ENCODE assay signal across 4 fruit fly cellular contexts in genomic region chr3L:6188995-6189927, dm6.
TF ChIP-seq lines count a peak whose summit lies in the region.

Gene D19A, minus strand, starts transcription at chr3L:6189123.
Gene CG7386, plus strand, starts transcription at chr3L:6189745.

TF ChIP-seq in whole organism, adult, 20 proteins besides CTCF, POLR2A, EP300 and RAD21 (continued from another document):
- TF ChIP-seq CG11617 (GFP tag; optimal IDR thresholded peaks at IDR 0.05; lab: Kevin White, UChicago) = peak; percentile 61
- peak; percentile 70 for TF ChIP-seq CG33017 (tag; optimal IDR thresholded peaks at IDR 0.05; lab: Kevin White, UChicago)

TF ChIP-seq in whole organism, embryonic, 481 proteins besides CTCF, POLR2A, EP300 and RAD21 (continued from another document and continues in another):
- no peak for TF ChIP-seq Lhr (GFP tag; optimal IDR thresholded peaks at IDR 0.05; lab: Kevin White, UChicago)
- no peak for TF ChIP-seq dimm (GFP tag; IDR thresholded peaks at IDR 0.05; lab: Robert Waterston, UW)
- no peak for TF ChIP-seq CG2875 (GFP tag; optimal IDR thresholded peaks at IDR 0.05; lab: Kevin White, UChicago)
- TF ChIP-seq bbx (GFP tag; IDR thresholded peaks at IDR 0.05; lab: Robert Waterston, UW; ENCODE audit: partially characterized antibody) = 0 out of 2 replicates have a peak, but pooled peaks have one; percentile 36
- no peak for TF ChIP-seq CrebB (tag; optimal IDR thresholded peaks at IDR 0.05; lab: Kevin White, UChicago)
- TF ChIP-seq vnd (GFP tag; IDR thresholded peaks at IDR 0.05; lab: Robert Waterston, UW; ENCODE audit: partially characterized antibody) = no peak
- TF ChIP-seq Hand (GFP tag; optimal IDR thresholded peaks at IDR 0.05; lab: Kevin White, UChicago) = no peak
- peak; percentile 100 for TF ChIP-seq CG12155 (GFP tag; optimal IDR thresholded peaks at IDR 0.05; lab: Kevin White, UChicago)
- TF ChIP-seq danr (GFP tag; IDR thresholded peaks at IDR 0.05; lab: Robert Waterston, UW) = no peak
- TF ChIP-seq CG2202 (tag; optimal IDR thresholded peaks at IDR 0.05; lab: Kevin White, UChicago) = no peak
- TF ChIP-seq repo (GFP tag; optimal IDR thresholded peaks at IDR 0.05; lab: Kevin White, UChicago) = peak; percentile 6
- TF ChIP-seq psq (GFP tag; optimal IDR thresholded peaks at IDR 0.05; lab: Kevin White, UChicago) = no peak
- peak; percentile 66 for TF ChIP-seq CG13624 (GFP tag; optimal IDR thresholded peaks at IDR 0.05; lab: Kevin White, UChicago)
- no peak for TF ChIP-seq usp (GFP tag; optimal IDR thresholded peaks at IDR 0.05; lab: Kevin White, UChicago)
- TF ChIP-seq Oli (tag; optimal IDR thresholded peaks at IDR 0.05; lab: Kevin White, UChicago) = peak; percentile 11
- TF ChIP-seq hth (optimal IDR thresholded peaks at IDR 0.05; lab: Kevin White, UChicago) = no peak
- no peak for TF ChIP-seq Deaf1 (tag; optimal IDR thresholded peaks at IDR 0.05; lab: Kevin White, UChicago)
- no peak for TF ChIP-seq CG6683 (GFP tag; optimal IDR thresholded peaks at IDR 0.05; lab: Kevin White, UChicago)
- no peak for TF ChIP-seq eyg (GFP tag; optimal IDR thresholded peaks at IDR 0.05; lab: Kevin White, UChicago)
- peak; percentile 16 for TF ChIP-seq CG11723 (GFP tag; optimal IDR thresholded peaks at IDR 0.05; lab: Kevin White, UChicago)
- TF ChIP-seq CG10543 (GFP tag; optimal IDR thresholded peaks at IDR 0.05; lab: Kevin White, UChicago) = peak; percentile 48
- TF ChIP-seq MTF-1 (GFP tag; optimal IDR thresholded peaks at IDR 0.05; lab: Kevin White, UChicago; ENCODE audit: borderline replicate concordance) = peak; percentile 8
- no peak for TF ChIP-seq CG15073 (GFP tag; optimal IDR thresholded peaks at IDR 0.05; lab: Kevin White, UChicago)
- TF ChIP-seq CG2678 (tag; optimal IDR thresholded peaks at IDR 0.05; lab: Kevin White, UChicago) = peak; percentile 71
- TF ChIP-seq B-H2 (GFP tag; optimal IDR thresholded peaks at IDR 0.05; lab: Kevin White, UChicago) = peak; percentile 54
- peak; percentile 3 for TF ChIP-seq zen (tag; optimal IDR thresholded peaks at IDR 0.05; lab: Kevin White, UChicago)
- TF ChIP-seq CG1832 (GFP tag; optimal IDR thresholded peaks at IDR 0.05; lab: Kevin White, UChicago) = no peak
- TF ChIP-seq CG18619 (GFP tag; optimal IDR thresholded peaks at IDR 0.05; lab: Kevin White, UChicago) = peak; percentile 12
- TF ChIP-seq Adf1 (GFP tag; IDR thresholded peaks at IDR 0.05; lab: Robert Waterston, UW) = no peak
- TF ChIP-seq pita (GFP tag; optimal IDR thresholded peaks at IDR 0.05; lab: Kevin White, UChicago) = no peak
- peak; percentile 43 for TF ChIP-seq CG18599 (GFP tag; optimal IDR thresholded peaks at IDR 0.05; lab: Kevin White, UChicago)
- TF ChIP-seq pb (GFP tag; optimal IDR thresholded peaks at IDR 0.05; lab: Kevin White, UChicago) = peak; percentile 46
- peak; percentile 47 for TF ChIP-seq CG14050 (GFP tag; IDR thresholded peaks at IDR 0.05; lab: Robert Waterston, UW)
- TF ChIP-seq NFAT (GFP tag; IDR thresholded peaks at IDR 0.05; lab: Robert Waterston, UW) = peak; percentile 75
- no peak for TF ChIP-seq dm (GFP tag; optimal IDR thresholded peaks at IDR 0.05; lab: Kevin White, UChicago)
- TF ChIP-seq lola (GFP tag; optimal IDR thresholded peaks at IDR 0.05; lab: Kevin White, UChicago) = peak in 1 of 3 experiments; percentile 15
- 0 out of 3 replicates have a peak, but pooled peaks have one; percentile 8 for TF ChIP-seq sr (GFP tag; IDR thresholded peaks at IDR 0.05; lab: Robert Waterston, UW)
- TF ChIP-seq CG4404 (GFP tag; IDR thresholded peaks at IDR 0.05; lab: Robert Waterston, UW) = no peak
- peak; percentile 59 for TF ChIP-seq zfh2 (GFP tag; optimal IDR thresholded peaks at IDR 0.05; lab: Kevin White, UChicago)
- TF ChIP-seq Optix (GFP tag; IDR thresholded peaks at IDR 0.05; lab: Robert Waterston, UW) = peak; percentile 61
- TF ChIP-seq tin (GFP tag; optimal IDR thresholded peaks at IDR 0.05; lab: Kevin White, UChicago) = peak; percentile 43
- TF ChIP-seq CG17328 (GFP tag; IDR thresholded peaks at IDR 0.05; lab: Robert Waterston, UW) = peak; percentile 54
- TF ChIP-seq CG12299 (tag; optimal IDR thresholded peaks at IDR 0.05; lab: Kevin White, UChicago) = no peak

TF ChIP-seq in whole organism, prepupa, 60 proteins besides CTCF, POLR2A, EP300 and RAD21 (continued from another document):
- peak; percentile 32 for TF ChIP-seq CG8632 (GFP tag; optimal IDR thresholded peaks at IDR 0.05; lab: Kevin White, UChicago)
- peak; percentile 50 for TF ChIP-seq CG15336 (GFP tag; IDR thresholded peaks at IDR 0.05; lab: Robert Waterston, UW)
- peak; percentile 42 for TF ChIP-seq Gug (GFP tag; IDR thresholded peaks at IDR 0.05; lab: Robert Waterston, UW)
- peak; percentile 71 for TF ChIP-seq Hr39 (GFP tag; optimal IDR thresholded peaks at IDR 0.05; lab: Kevin White, UChicago)
- no peak for TF ChIP-seq CG6276 (GFP tag; optimal IDR thresholded peaks at IDR 0.05; lab: Kevin White, UChicago)
- TF ChIP-seq CG34406 (GFP tag; optimal IDR thresholded peaks at IDR 0.05; lab: Kevin White, UChicago) = peak; percentile 38
- no peak for TF ChIP-seq CG6808 (GFP tag; optimal IDR thresholded peaks at IDR 0.05; lab: Kevin White, UChicago)
- no peak for TF ChIP-seq CG10669 (GFP tag; optimal IDR thresholded peaks at IDR 0.05; lab: Kevin White, UChicago)
- TF ChIP-seq ss (GFP tag; optimal IDR thresholded peaks at IDR 0.05; lab: Kevin White, UChicago) = peak; percentile 17 to 35
- TF ChIP-seq acj6 (GFP tag; optimal IDR thresholded peaks at IDR 0.05; lab: Kevin White, UChicago) = peak; percentile 42
- peak; percentile 61 for TF ChIP-seq Eip78C (GFP tag; lab: Kevin White, UChicago)
- peak in 1 of 2 experiments; percentile 40 for TF ChIP-seq salr (GFP tag; optimal IDR thresholded peaks at IDR 0.05; lab: Kevin White, UChicago)
- no peak for TF ChIP-seq Blimp-1 (GFP tag; optimal IDR thresholded peaks at IDR 0.05; lab: Kevin White, UChicago)
- TF ChIP-seq CG6792 (GFP tag; optimal IDR thresholded peaks at IDR 0.05; lab: Kevin White, UChicago) = peak; percentile 34
- TF ChIP-seq CG3919 (GFP tag; optimal IDR thresholded peaks at IDR 0.05; lab: Kevin White, UChicago) = peak; percentile 48
- peak; percentile 19 for TF ChIP-seq dsx (GFP tag; optimal IDR thresholded peaks at IDR 0.05; lab: Kevin White, UChicago; ENCODE audit: poor library complexity, severe bottlenecking)
- TF ChIP-seq Sox102F (GFP tag; optimal IDR thresholded peaks at IDR 0.05; lab: Kevin White, UChicago) = no peak
- peak; percentile 56 for TF ChIP-seq lz (GFP tag; optimal IDR thresholded peaks at IDR 0.05; lab: Kevin White, UChicago)
- TF ChIP-seq dac (GFP tag; optimal IDR thresholded peaks at IDR 0.05; lab: Kevin White, UChicago) = no peak
- TF ChIP-seq CG11762 (GFP tag; optimal IDR thresholded peaks at IDR 0.05; lab: Kevin White, UChicago; ENCODE audit: insufficient read depth) = peak; percentile 25
- TF ChIP-seq CG16779 (tag; optimal IDR thresholded peaks at IDR 0.05; lab: Kevin White, UChicago) = no peak
- TF ChIP-seq pdm3 (GFP tag; optimal IDR thresholded peaks at IDR 0.05; lab: Kevin White, UChicago) = peak; percentile 69
- no peak for TF ChIP-seq net (GFP tag; optimal IDR thresholded peaks at IDR 0.05; lab: Kevin White, UChicago)
- peak; percentile 56 for TF ChIP-seq CG32006 (GFP tag; optimal IDR thresholded peaks at IDR 0.05; lab: Kevin White, UChicago)
- peak; percentile 37 for TF ChIP-seq OdsH (GFP tag; optimal IDR thresholded peaks at IDR 0.05; lab: Kevin White, UChicago)
- TF ChIP-seq fd59A (GFP tag; optimal IDR thresholded peaks at IDR 0.05; lab: Kevin White, UChicago) = peak; percentile 1
- peak; percentile 46 for TF ChIP-seq cyc (GFP tag; optimal IDR thresholded peaks at IDR 0.05; lab: Kevin White, UChicago)
- peak; percentile 25; the same call in 1 of the 3 replicates for TF ChIP-seq CG8119 (GFP tag; IDR thresholded peaks at IDR 0.05; lab: Robert Waterston, UW)
- peak; percentile 89 for TF ChIP-seq svp (GFP tag; lab: Kevin White, UChicago)
- TF ChIP-seq Sox15 (GFP tag; optimal IDR thresholded peaks at IDR 0.05; lab: Kevin White, UChicago) = peak; percentile 20
- no peak for TF ChIP-seq CG4318 (GFP tag; optimal IDR thresholded peaks at IDR 0.05; lab: Kevin White, UChicago)
- peak; percentile 50 for TF ChIP-seq Sox14 (GFP tag; optimal IDR thresholded peaks at IDR 0.05; lab: Kevin White, UChicago)
- TF ChIP-seq Smox (GFP tag; optimal IDR thresholded peaks at IDR 0.05; lab: Kevin White, UChicago) = no peak
- peak; percentile 67 for TF ChIP-seq esn (GFP tag; optimal IDR thresholded peaks at IDR 0.05; lab: Kevin White, UChicago)

TF ChIP-seq in whole organism, wandering third instar larva, 38 proteins besides CTCF, POLR2A, EP300 and RAD21 (continued from another document):
- TF ChIP-seq Vsx2 (GFP tag; optimal IDR thresholded peaks at IDR 0.05; lab: Kevin White, UChicago; ENCODE audit: partially characterized antibody) (peak; percentile 96), woc (GFP tag; optimal IDR thresholded peaks at IDR 0.05; lab: Kevin White, UChicago) (peak; percentile 79), Hr83 (GFP tag; optimal IDR thresholded peaks at IDR 0.05; lab: Kevin White, UChicago; ENCODE audit: poor library complexity, severe bottlenecking) (peak; percentile 91), Rel (GFP tag; optimal IDR thresholded peaks at IDR 0.05; lab: Kevin White, UChicago) (no peak), Rel (tag; optimal IDR thresholded peaks at IDR 0.05; lab: Kevin White, UChicago) (peak; percentile 24), dl (GFP tag; optimal IDR thresholded peaks at IDR 0.05; lab: Kevin White, UChicago; ENCODE audit: insufficient read depth in 1 of 2, partially characterized antibody in 2 of 2) (peak in 1 of 2 experiments; percentile 28), sv (GFP tag; optimal IDR thresholded peaks at IDR 0.05; lab: Kevin White, UChicago) (peak; percentile 65), HLH106 (tag; optimal IDR thresholded peaks at IDR 0.05; lab: Kevin White, UChicago) (peak; percentile 39), ey (GFP tag; optimal IDR thresholded peaks at IDR 0.05; lab: Kevin White, UChicago) (peak; percentile 47), Myc (optimal IDR thresholded peaks at IDR 0.05; lab: Kevin White, UChicago) (peak; percentile 30), Hr78 (GFP tag; optimal IDR thresholded peaks at IDR 0.05; lab: Kevin White, UChicago) (no peak), tai (GFP tag; optimal IDR thresholded peaks at IDR 0.05; lab: Kevin White, UChicago) (no peak), CG32264 (GFP tag; optimal IDR thresholded peaks at IDR 0.05; lab: Kevin White, UChicago) (no peak), psq (GFP tag; optimal IDR thresholded peaks at IDR 0.05; lab: Kevin White, UChicago) (peak; percentile 55), Jra (GFP tag; optimal IDR thresholded peaks at IDR 0.05; lab: Kevin White, UChicago) (no peak)
